Fruit fly (Drosophila melanogaster): ENCODE data around the gene bdwf.

bdwf gene

dm6 chr3R:17072526-17073114 is 29.7 kb upstream of the bdwf start, which contains the start of the genes Ns1 and mRpS11 (continued):
- TF ChIP-seq prd (optimal IDR thresholded peaks at IDR 0.05) = no peak
- TF ChIP-seq prd (GFP tag; IDR thresholded peaks at IDR 0.05) = peak; percentile 43; the same call in 1 of the 3 replicates
- peak; percentile 57 for TF ChIP-seq Side (GFP tag; optimal IDR thresholded peaks at IDR 0.05)
- peak; percentile 52; the same call in 2 of the 3 replicates for TF ChIP-seq CG6791 (GFP tag; IDR thresholded peaks at IDR 0.05; ENCODE audit: partially characterized antibody)
- peak; percentile 9 for TF ChIP-seq CG17568 (GFP tag; optimal IDR thresholded peaks at IDR 0.05)
- peak; percentile 23 for TF ChIP-seq CG12299 (tag; optimal IDR thresholded peaks at IDR 0.05)
- no peak for TF ChIP-seq Six4 (GFP tag; optimal IDR thresholded peaks at IDR 0.05)
- 0 out of 2 replicates have a peak, but pooled peaks have one; percentile 27 for TF ChIP-seq sisA (GFP tag; IDR thresholded peaks at IDR 0.05)
- TF ChIP-seq Atf6 (GFP tag; IDR thresholded peaks at IDR 0.05) = 0 out of 2 replicates have a peak, but pooled peaks have one; percentile 7
- no peak for TF ChIP-seq gsb (GFP tag; IDR thresholded peaks at IDR 0.05)
- TF ChIP-seq dm (GFP tag; optimal IDR thresholded peaks at IDR 0.05) = peak; percentile 99
- TF ChIP-seq insv (GFP tag; optimal IDR thresholded peaks at IDR 0.05) = peak in 1 of 2 experiments; percentile 11
- peak; percentile 83 for TF ChIP-seq stwl (tag; optimal IDR thresholded peaks at IDR 0.05)
- peak; percentile 16 for TF ChIP-seq zen (tag; optimal IDR thresholded peaks at IDR 0.05)
- TF ChIP-seq lov (optimal IDR thresholded peaks at IDR 0.05) = no peak
- TF ChIP-seq lov (GFP tag; IDR thresholded peaks at IDR 0.05) = 0 out of 3 replicates have a peak, but pooled peaks have one; percentile 8
- TF ChIP-seq CG13296 (GFP tag; optimal IDR thresholded peaks at IDR 0.05) = peak; percentile 29
- TF ChIP-seq ewg (GFP tag; optimal IDR thresholded peaks at IDR 0.05) = peak; percentile 20
- peak; percentile 4 for TF ChIP-seq CG4328 (GFP tag; optimal IDR thresholded peaks at IDR 0.05)
- no peak for TF ChIP-seq bsh (GFP tag; optimal IDR thresholded peaks at IDR 0.05)
- TF ChIP-seq knrl (GFP tag; IDR thresholded peaks at IDR 0.05; ENCODE audit: partially characterized antibody) = peak; percentile 30; the same call in 1 of the 3 replicates
- TF ChIP-seq CG13624 (GFP tag; optimal IDR thresholded peaks at IDR 0.05) = peak; percentile 31
- no peak for TF ChIP-seq Optix (GFP tag; IDR thresholded peaks at IDR 0.05)
- no peak for TF ChIP-seq nerfin-2 (GFP tag; IDR thresholded peaks at IDR 0.05; ENCODE audit: partially characterized antibody)
- peak; percentile 63 for TF ChIP-seq CG3847 (GFP tag; IDR thresholded peaks at IDR 0.05)
- peak; percentile 96 for TF ChIP-seq kah (GFP tag; optimal IDR thresholded peaks at IDR 0.05)
- TF ChIP-seq CTCF (GFP tag; optimal IDR thresholded peaks at IDR 0.05) = peak; percentile 13
- peak; percentile 40 for TF ChIP-seq Fer1 (GFP tag; optimal IDR thresholded peaks at IDR 0.05)
- TF ChIP-seq odd (GFP tag; optimal IDR thresholded peaks at IDR 0.05) = no peak
- peak; percentile 15; the same call in 1 of the 3 replicates for TF ChIP-seq otp (GFP tag; IDR thresholded peaks at IDR 0.05)
- TF ChIP-seq CG2116 (GFP tag; optimal IDR thresholded peaks at IDR 0.05) = peak; percentile 34
- peak; percentile 29 for TF ChIP-seq CG2712 (tag; optimal IDR thresholded peaks at IDR 0.05)
- peak; percentile 1 for TF ChIP-seq CG11398 (GFP tag; optimal IDR thresholded peaks at IDR 0.05)
- TF ChIP-seq pho (GFP tag; optimal IDR thresholded peaks at IDR 0.05) = peak; percentile 24
- peak; percentile 32 for TF ChIP-seq CG10543 (GFP tag; optimal IDR thresholded peaks at IDR 0.05)
- peak; percentile 34 for TF ChIP-seq Dp (GFP tag; optimal IDR thresholded peaks at IDR 0.05)
- peak; percentile 23 for TF ChIP-seq CG9797 (GFP tag; optimal IDR thresholded peaks at IDR 0.05)
- no peak for TF ChIP-seq CG2889 (GFP tag; IDR thresholded peaks at IDR 0.05)
- TF ChIP-seq NfI (GFP tag; optimal IDR thresholded peaks at IDR 0.05) = peak; percentile 58
- TF ChIP-seq CG10462 (GFP tag; optimal IDR thresholded peaks at IDR 0.05) = no peak
- peak; percentile 95 for TF ChIP-seq CG10267 (tag; optimal IDR thresholded peaks at IDR 0.05)
- no peak for TF ChIP-seq rib (GFP tag; IDR thresholded peaks at IDR 0.05)
- TF ChIP-seq pb (GFP tag; optimal IDR thresholded peaks at IDR 0.05) = peak; percentile 2
- peak; percentile 29 for TF ChIP-seq gro (GFP tag; optimal IDR thresholded peaks at IDR 0.05)
- TF ChIP-seq CG15011 (GFP tag; optimal IDR thresholded peaks at IDR 0.05) = no peak
- TF ChIP-seq trem (tag; optimal IDR thresholded peaks at IDR 0.05) = peak; percentile 64
- TF ChIP-seq ranshi (GFP tag; IDR thresholded peaks at IDR 0.05) = peak; percentile 45; the same call in 1 of the 2 replicates
- peak; percentile 20 for TF ChIP-seq CG13894 (tag; optimal IDR thresholded peaks at IDR 0.05)
- TF ChIP-seq pzg (GFP tag; optimal IDR thresholded peaks at IDR 0.05) = peak; percentile 91
- no peak for TF ChIP-seq BtbVII (GFP tag; optimal IDR thresholded peaks at IDR 0.05)
